Worm (Caenorhabditis elegans) whole organism, L4 larva: ENCODE results near the gene tni-3.

Experiments
- F10B5.3 ChIP-seq: sonication (generic microtip); optimal IDR thresholded peaks from 2 replicates; lab custom pipeline; 2016; ENCODE audit warnings: mild to moderate bottlenecking, missing genetic modification characterization, missing compliant biosample characterization
- F37D6.2 ChIP-seq: sonication (generic microtip); optimal IDR thresholded peaks from 2 replicates; lab custom pipeline; 2016; ENCODE audit warnings: mild to moderate bottlenecking, missing genetic modification characterization, missing compliant biosample characterization
- F44E2.7 ChIP-seq: fragments of 200-800 bp; sonication (Bioruptor generic); IDR thresholded peaks from 2 replicates; pipeline ENCODE4 v2.1.2; 2022; ENCODE audit warnings: missing genetic modification characterization, missing compliant biosample characterization
- F49E8.2 ChIP-seq: sonication (generic microtip); optimal IDR thresholded peaks from 2 replicates; lab custom pipeline; 2016; ENCODE audit warnings: missing compliant biosample characterization, mild to moderate bottlenecking, missing genetic modification characterization, borderline replicate concordance
- R02D3.7 ChIP-seq: fragments of 150-350 bp; sonication (generic microtip); optimal IDR thresholded peaks from 3 replicates; lab custom pipeline; 2014; ENCODE audit warnings: missing biosample characterization, missing genetic modification characterization
- T26A8.4 ChIP-seq: fragments of 200-800 bp; sonication (Bioruptor generic); IDR thresholded peaks from 2 replicates; pipeline ENCODE4 v1.3.6; 2022; ENCODE audit warnings: missing genetic modification characterization, missing compliant biosample characterization
- Y105C5A.15 ChIP-seq: fragments of 200-800 bp; sonication (Bioruptor generic); IDR thresholded peaks from 2 replicates; pipeline ENCODE4 v1.3.6; 2022; ENCODE audit warnings: missing genetic modification characterization, missing compliant biosample characterization
- Y48G9A.11 ChIP-seq: fragments of 200-800 bp; sonication (Bioruptor generic); IDR thresholded peaks from 2 replicates; pipeline ENCODE4 v1.3.6; 2022; ENCODE audit warnings: missing genetic modification reagents, missing genetic modification characterization, missing compliant biosample characterization
- Y75B8A.6 ChIP-seq: fragments of 200-800 bp; sonication (Bioruptor generic); IDR thresholded peaks from 2 replicates; pipeline ENCODE4 v1.3.6; 2022; ENCODE audit warnings: missing genetic modification reagents, missing genetic modification characterization, missing compliant biosample characterization
- ZK337.2 ChIP-seq: fragments of 200-800 bp; sonication (Bioruptor generic); IDR thresholded peaks from 2 replicates; pipeline ENCODE4 v1.3.6; 2022; ENCODE audit warnings: missing genetic modification reagents, missing genetic modification characterization, missing compliant biosample characterization
- attf-4 ChIP-seq: sonication (generic microtip); optimal IDR thresholded peaks from 3 replicates; lab custom pipeline; 2017; ENCODE audit warnings: missing biosample characterization, missing genetic modification characterization
- ceh-20 ChIP-seq: fragments of 200-800 bp; sonication (Bioruptor generic); IDR thresholded peaks from 2 replicates; pipeline ENCODE4 v1.3.6; 2022; ENCODE audit warnings: missing genetic modification reagents, missing genetic modification characterization, missing compliant biosample characterization
- cey-2 ChIP-seq: sonication (generic microtip); optimal IDR thresholded peaks from 3 replicates; lab custom pipeline; 2017; ENCODE audit warnings: missing genetic modification characterization, mild to moderate bottlenecking, missing compliant biosample characterization, antibody characterized with exemption, borderline replicate concordance; ENCODE audit not compliant: insufficient read depth
- daf-12 ChIP-seq: fragments of 150-350 bp; optimal IDR thresholded peaks from 2 replicates; lab custom pipeline; 2014; ENCODE audit warnings: missing biosample characterization, missing genetic modification reagents, missing genetic modification characterization
- dmd-6 ChIP-seq: fragments of 200-800 bp; sonication (Bioruptor generic); IDR thresholded peaks from 2 replicates; pipeline ENCODE4 v1.3.6; 2022; ENCODE audit warnings: missing genetic modification reagents, missing genetic modification characterization, missing compliant biosample characterization
- duxl-1 ChIP-seq: sonication (generic microtip); optimal IDR thresholded peaks from 2 replicates; lab custom pipeline; 2016; ENCODE audit warnings: mild to moderate bottlenecking, missing genetic modification characterization, moderate library complexity, missing compliant biosample characterization; ENCODE audit not compliant: poor library complexity
- egl-43 ChIP-seq: fragments of 200-800 bp; sonication (Bioruptor generic); IDR thresholded peaks from 2 replicates; pipeline ENCODE4 v1.3.6; 2022; ENCODE audit warnings: missing genetic modification reagents, missing genetic modification characterization, missing compliant biosample characterization
- fkh-10 ChIP-seq: fragments of 150-350 bp; optimal IDR thresholded peaks from 2 replicates; lab custom pipeline; 2014; ENCODE audit warnings: missing biosample characterization, missing genetic modification reagents, missing genetic modification characterization
- hif-1 ChIP-seq, 2 experiments: sonication (generic microtip); optimal IDR thresholded peaks; 2 replicates each; lab custom pipeline; 2016 to 2017; ENCODE audit warnings: missing compliant biosample characterization in 2 of 2, missing genetic modification characterization in 2 of 2, missing genetic modification reagents in 2 of 2, missing genotype in 2 of 2, mild to moderate bottlenecking in 1 of 2
- hlh-30 ChIP-seq: sonication (generic microtip); optimal IDR thresholded peaks from 2 replicates; lab custom pipeline; 2017; ENCODE audit warnings: antibody characterized with exemption, mild to moderate bottlenecking, missing genetic modification characterization, missing compliant biosample characterization; ENCODE audit not compliant: insufficient read depth
- lin-15B ChIP-seq: fragments of 150-350 bp; sonication (generic microtip); optimal IDR thresholded peaks from 3 replicates; lab custom pipeline; 2014; ENCODE audit warnings: missing biosample characterization, missing genetic modification characterization
- lir-3 ChIP-seq: sonication (generic microtip); optimal IDR thresholded peaks from 2 replicates; lab custom pipeline; 2016; ENCODE audit warnings: mild to moderate bottlenecking, missing genetic modification characterization, missing compliant biosample characterization
- lsy-2 ChIP-seq, 2 experiments: fragments of 150-350 bp in 1 of 2; sonication (generic microtip) in 1 of 2; optimal IDR thresholded peaks; 2 replicates each; lab custom pipeline; 2014 to 2017; ENCODE audit warnings: missing biosample characterization in 2 of 2, missing genetic modification characterization in 2 of 2
- madf-9 ChIP-seq: fragments of 200-800 bp; sonication (Bioruptor generic); conservative IDR thresholded peaks from 2 replicates; pipeline ENCODE4 v1.3.6; 2022; ENCODE audit warnings: missing genetic modification reagents, missing genetic modification characterization, missing compliant biosample characterization
- nhr-10 ChIP-seq: fragments of 150-350 bp; optimal IDR thresholded peaks from 2 replicates; lab custom pipeline; 2014; ENCODE audit warnings: missing biosample characterization, missing genetic modification characterization
- nhr-25 ChIP-seq: sonication (generic microtip); optimal IDR thresholded peaks from 2 replicates; lab custom pipeline; 2017; ENCODE audit warnings: missing genetic modification characterization, mild to moderate bottlenecking, missing compliant biosample characterization, antibody characterized with exemption, moderate library complexity, borderline replicate concordance; ENCODE audit not compliant: insufficient read depth
- nhr-77 ChIP-seq: fragments of 150-350 bp; optimal IDR thresholded peaks from 2 replicates; lab custom pipeline; 2014; ENCODE audit warnings: missing biosample characterization, missing genetic modification characterization
- pqm-1 ChIP-seq: sonication (generic microtip); optimal IDR thresholded peaks from 2 replicates; lab custom pipeline; 2017; ENCODE audit warnings: missing biosample characterization, missing genetic modification characterization
- set-16 ChIP-seq: fragments of 200-800 bp; sonication (Bioruptor generic); IDR thresholded peaks from 2 replicates; pipeline ENCODE4 v1.3.6; 2022; ENCODE audit warnings: missing genetic modification reagents, missing genetic modification characterization, missing compliant biosample characterization
- snpc-1.2 ChIP-seq: fragments of 200-800 bp; sonication (Bioruptor generic); IDR thresholded peaks from 2 replicates; pipeline ENCODE4 v1.3.6; 2022; ENCODE audit warnings: missing genetic modification reagents, missing genetic modification characterization, missing compliant biosample characterization
- spr-1 ChIP-seq: sonication (generic microtip); optimal IDR thresholded peaks from 2 replicates; lab custom pipeline; 2016; ENCODE audit warnings: mild to moderate bottlenecking, missing genetic modification characterization, missing compliant biosample characterization
- spr-3 ChIP-seq: fragments of 200-800 bp; sonication (Bioruptor generic); optimal IDR thresholded peaks from 2 replicates; lab custom pipeline; 2018; ENCODE audit warnings: mild to moderate bottlenecking, missing genetic modification characterization, missing compliant biosample characterization
- tra-1 ChIP-seq: fragments of 200-800 bp; sonication (Bioruptor generic); IDR thresholded peaks from 2 replicates; pipeline ENCODE4 v1.3.6; 2022; ENCODE audit warnings: missing genetic modification reagents, missing genetic modification characterization, missing compliant biosample characterization
- unc-130 ChIP-seq: sonication (generic microtip); optimal IDR thresholded peaks from 2 replicates; lab custom pipeline; 2016; ENCODE audit warnings: missing genetic modification reagents, missing genetic modification characterization, missing compliant biosample characterization
- unc-62 ChIP-seq, 3 experiments: fragments of 150-350 bp in 1 of 3; sonication (generic microtip); optimal IDR thresholded peaks in 2 of 3; peaks in 1 of 3; 1 replicate in 1 of 3; 2 replicates in 2 of 3; lab custom pipeline; 2014 to 2017; ENCODE audit warnings: missing biosample characterization in 3 of 3, missing genetic modification characterization in 3 of 3, missing genetic modification reagents in 3 of 3, missing genotype in 1 of 3
- ztf-7 ChIP-seq: fragments of 150-350 bp; optimal IDR thresholded peaks from 2 replicates; lab custom pipeline; 2014; ENCODE audit warnings: missing biosample characterization, missing genetic modification characterization

The tni-3 gene

ce11 chrV:16794828-16795354 lies 40.0 kb downstream of the tni-3 start, which contains the start of the genes ctps-1 and pus-1 (continued):
- no peak for TF ChIP-seq lir-3 (tag; lab: Kevin White, UChicago)
- peak; percentile 43 for TF ChIP-seq dmd-6 (GFP tag; lab: Robert Waterston, UW)
- TF ChIP-seq hlh-30 (tag; lab: Kevin White, UChicago) = peak; percentile 58
- no peak for TF ChIP-seq Y105C5A.15 (GFP tag; lab: Robert Waterston, UW)
- TF ChIP-seq tra-1 (GFP tag; lab: Robert Waterston, UW) = 0 out of 2 replicates have a peak, but pooled peaks have one; percentile 19
- TF ChIP-seq duxl-1 (tag; lab: Kevin White, UChicago) = peak; percentile 75
- no peak for TF ChIP-seq pqm-1 (tag; lab: Kevin White, UChicago)
- no peak for TF ChIP-seq F49E8.2 (tag; lab: Kevin White, UChicago)
- no peak for TF ChIP-seq egl-43 (GFP tag; lab: Robert Waterston, UW)
- TF ChIP-seq lin-15B (tag; lab: Kevin White, UChicago) = no peak
- TF ChIP-seq nhr-77 (tag; lab: Kevin White, UChicago) = peak; percentile 21
- no peak for TF ChIP-seq spr-3 (GFP tag; lab: Kevin White, UChicago)
- no peak for TF ChIP-seq snpc-1.2 (GFP tag; lab: Robert Waterston, UW)
- TF ChIP-seq F10B5.3 = no peak
- TF ChIP-seq nhr-25 (tag; lab: Kevin White, UChicago) = no peak
- no peak for TF ChIP-seq unc-62 (GFP tag; optimal IDR thresholded peaks at IDR 0.05 in 1 of 2; lab: Kevin White, UChicago)
- no peak for TF ChIP-seq unc-62 (tag; optimal IDR thresholded peaks at IDR 0.05; lab: Kevin White, UChicago)
- no peak for TF ChIP-seq Y75B8A.6 (GFP tag; lab: Robert Waterston, UW)
- no peak for TF ChIP-seq Y48G9A.11 (GFP tag; lab: Robert Waterston, UW)

- TF ChIP-seq ceh-20 (GFP tag; lab: Robert Waterston, UW) = no peak
- peak in 1 of 2 experiments; percentile 93 for TF ChIP-seq unc-62 (GFP tag; optimal IDR thresholded peaks at IDR 0.05 in 1 of 2; lab: Kevin White, UChicago)
- no peak for TF ChIP-seq unc-62 (tag; optimal IDR thresholded peaks at IDR 0.05; lab: Kevin White, UChicago)
These were observed 40.8 kb downstream of the tni-3 start for ce11 chrV:16794079-16794478.

- no peak for TF ChIP-seq daf-12 (tag; lab: Kevin White, UChicago)
- peak; percentile 12 for TF ChIP-seq R02D3.7
- no peak for TF ChIP-seq madf-9 (GFP tag; lab: Robert Waterston, UW)
- no peak for TF ChIP-seq lsy-2 (tag; optimal IDR thresholded peaks at IDR 0.05; lab: Kevin White, UChicago)
- TF ChIP-seq F44E2.7 (GFP tag; lab: Robert Waterston, UW) = no peak
- TF ChIP-seq nhr-77 (tag; lab: Kevin White, UChicago) = no peak
- TF ChIP-seq unc-130 (GFP tag; lab: Kevin White, UChicago) = peak; percentile 42
These were observed 41.6 kb downstream of the tni-3 start for ce11 chrV:16793312-16793711.

- TF ChIP-seq T26A8.4 (GFP tag; lab: Robert Waterston, UW) (no peak), set-16 (GFP tag; lab: Robert Waterston, UW) (peak; percentile 82), attf-4 (tag; lab: Kevin White, UChicago) (no peak)
These were observed 42.2 kb downstream of the tni-3 start for ce11 chrV:16792717-16793116.

- no peak for TF ChIP-seq hlh-30 (tag; lab: Kevin White, UChicago)
- TF ChIP-seq nhr-10 (tag; lab: Kevin White, UChicago) = no peak
- TF ChIP-seq dmd-6 (GFP tag; lab: Robert Waterston, UW) = no peak
- TF ChIP-seq Y48G9A.11 (GFP tag; lab: Robert Waterston, UW) = no peak
- no peak for TF ChIP-seq cey-2
- no peak for TF ChIP-seq ztf-7 (tag; lab: Kevin White, UChicago)
- no peak for TF ChIP-seq lsy-2 (tag; optimal IDR thresholded peaks at IDR 0.05; lab: Kevin White, UChicago)
- TF ChIP-seq ZK337.2 (GFP tag; lab: Robert Waterston, UW) = no peak
- no peak for TF ChIP-seq F10B5.3
- no peak for TF ChIP-seq F37D6.2
- TF ChIP-seq tra-1 (GFP tag; lab: Robert Waterston, UW) = no peak
- TF ChIP-seq fkh-10 (GFP tag; lab: Kevin White, UChicago) = no peak
- TF ChIP-seq spr-1 (tag; lab: Kevin White, UChicago) = no peak
- no peak for TF ChIP-seq hif-1 (tag; optimal IDR thresholded peaks at IDR 0.05; lab: Kevin White, UChicago)
These were observed 46.0 kb downstream of the tni-3 start, which contains the start of gene immt-2 for ce11 chrV:16788967-16789366. TSS of gene immt-2 (plus strand) at chrV:16789267.
